Fruit fly (Drosophila melanogaster): Measurements from ENCODE around the gene PGAP5.
A peak's percentile ranks its signal among the peaks of the same experiment; 100 is the strongest.

The PGAP5 gene

dm6 chr2L:8212666-8213270, 14.1 kb downstream of the PGAP5 start, which contains the start of the genes CG8372 and CG8360 (continued):
- TF ChIP-seq CG8944 (GFP tag; optimal IDR thresholded peaks at IDR 0.05), result peak; percentile 99
- peak; percentile 94 for TF ChIP-seq ac (GFP tag; optimal IDR thresholded peaks at IDR 0.05)
- TF ChIP-seq CG4424 (GFP tag; optimal IDR thresholded peaks at IDR 0.05), result peak; percentile 99
- peak; percentile 98 for TF ChIP-seq CG1529 (GFP tag; optimal IDR thresholded peaks at IDR 0.05)
- TF ChIP-seq vfl (GFP tag; optimal IDR thresholded peaks at IDR 0.05), result peak; percentile 98
- peak; percentile 97 for TF ChIP-seq Blimp-1 (GFP tag; optimal IDR thresholded peaks at IDR 0.05)
- TF ChIP-seq Deaf1 (tag; optimal IDR thresholded peaks at IDR 0.05), result peak; percentile 84
- peak; percentile 99 for TF ChIP-seq CG6813 (GFP tag; optimal IDR thresholded peaks at IDR 0.05)
- TF ChIP-seq CG1603 (tag; optimal IDR thresholded peaks at IDR 0.05), result peak; percentile 97
- peak; percentile 92 for TF ChIP-seq Jarid2 (GFP tag; optimal IDR thresholded peaks at IDR 0.05)
- TF ChIP-seq CG17328 (GFP tag; IDR thresholded peaks at IDR 0.05), result peak; percentile 99
- peak; percentile 98 for TF ChIP-seq p53 (GFP tag; optimal IDR thresholded peaks at IDR 0.05)
- TF ChIP-seq HHEX (GFP tag; optimal IDR thresholded peaks at IDR 0.05), result peak; percentile 99
- TF ChIP-seq sisA (GFP tag; IDR thresholded peaks at IDR 0.05), result peak; percentile 99
- no peak for TF ChIP-seq CG7963 (GFP tag; IDR thresholded peaks at IDR 0.05; ENCODE audit: partially characterized antibody)
- TF ChIP-seq CG16813 (GFP tag; IDR thresholded peaks at IDR 0.05; ENCODE audit: partially characterized antibody), result no peak
- TF ChIP-seq dimm (GFP tag; IDR thresholded peaks at IDR 0.05), result peak; percentile 98
- TF ChIP-seq CG1647 (GFP tag; optimal IDR thresholded peaks at IDR 0.05), result peak; percentile 99
- peak; percentile 98 for TF ChIP-seq CG5953 (GFP tag; IDR thresholded peaks at IDR 0.05)
- no peak for TF ChIP-seq nerfin-2 (GFP tag; IDR thresholded peaks at IDR 0.05; ENCODE audit: partially characterized antibody)
- TF ChIP-seq Aef1 (GFP tag; IDR thresholded peaks at IDR 0.05), result peak; percentile 99
- peak; percentile 99 for TF ChIP-seq Side (GFP tag; optimal IDR thresholded peaks at IDR 0.05)
- peak; percentile 97 for TF ChIP-seq gt (GFP tag; IDR thresholded peaks at IDR 0.05)
- TF ChIP-seq Mes4 (GFP tag; optimal IDR thresholded peaks at IDR 0.05), result peak; percentile 98
- TF ChIP-seq Sin3A (optimal IDR thresholded peaks at IDR 0.05), result peak; percentile 65
- no peak for TF ChIP-seq yki (optimal IDR thresholded peaks at IDR 0.05)
- peak; percentile 99 for TF ChIP-seq ap (GFP tag; IDR thresholded peaks at IDR 0.05)
- peak; percentile 98 for TF ChIP-seq NK7.1 (GFP tag; optimal IDR thresholded peaks at IDR 0.05)
- peak; percentile 97 for TF ChIP-seq C15 (GFP tag; IDR thresholded peaks at IDR 0.05)
- TF ChIP-seq pho (GFP tag; optimal IDR thresholded peaks at IDR 0.05), result peak; percentile 99
- no peak for TF ChIP-seq abd-A (tag; optimal IDR thresholded peaks at IDR 0.05)
- peak; percentile 99 for TF ChIP-seq CG14441 (GFP tag; IDR thresholded peaks at IDR 0.05)
- peak; percentile 99 for TF ChIP-seq nmo (GFP tag; optimal IDR thresholded peaks at IDR 0.05)
- TF ChIP-seq oc (tag; optimal IDR thresholded peaks at IDR 0.05), result peak; percentile 97
- peak; percentile 99 for TF ChIP-seq Elba2 (GFP tag; optimal IDR thresholded peaks at IDR 0.05)
- TF ChIP-seq CG8089 (GFP tag; optimal IDR thresholded peaks at IDR 0.05), result peak; percentile 99
- TF ChIP-seq eve (GFP tag; optimal IDR thresholded peaks at IDR 0.05), result peak in 1 of 2 experiments; percentile 46
- peak; percentile 96 for TF ChIP-seq fd3F (GFP tag; optimal IDR thresholded peaks at IDR 0.05)
- TF ChIP-seq CG7839 (tag; optimal IDR thresholded peaks at IDR 0.05), result peak; percentile 99
- TF ChIP-seq tgo (GFP tag; IDR thresholded peaks at IDR 0.05), result peak; percentile 99
- TF ChIP-seq fru (optimal IDR thresholded peaks at IDR 0.05), result no peak
- TF ChIP-seq CG4328 (GFP tag; optimal IDR thresholded peaks at IDR 0.05), result peak; percentile 97
- peak; percentile 69 for TF ChIP-seq sna (GFP tag; IDR thresholded peaks at IDR 0.05; ENCODE audit: partially characterized antibody)
- peak; percentile 98 for TF ChIP-seq CG10209 (GFP tag; optimal IDR thresholded peaks at IDR 0.05)
- TF ChIP-seq CG30020 (tag; optimal IDR thresholded peaks at IDR 0.05), result peak; percentile 87
- TF ChIP-seq B-H1 (GFP tag; IDR thresholded peaks at IDR 0.05), result peak; percentile 99
- TF ChIP-seq D19B (GFP tag; optimal IDR thresholded peaks at IDR 0.05), result peak; percentile 95
- TF ChIP-seq da (GFP tag; optimal IDR thresholded peaks at IDR 0.05), result peak; percentile 98
- TF ChIP-seq Myb (GFP tag; optimal IDR thresholded peaks at IDR 0.05), result peak; percentile 95
- TF ChIP-seq zfh1 (GFP tag; IDR thresholded peaks at IDR 0.05), result peak; percentile 100
- TF ChIP-seq hb (GFP tag; IDR thresholded peaks at IDR 0.05; ENCODE audit: partially characterized antibody), result 0 out of 3 replicates have a peak, but pooled peaks have one; percentile 31
